Fruit fly (Drosophila melanogaster): Measurements from ENCODE around the gene htt.

Gene htt

dm6 chr3R:28695993-28696392 lies at the start of gene htt:
htt (plus strand) TSS chr3R:28696242.
- TF ChIP-seq CG9948 (tag; optimal IDR thresholded peaks at IDR 0.05) = no peak
- no peak for TF ChIP-seq CG12605 (GFP tag; IDR thresholded peaks at IDR 0.05)
- no peak for TF ChIP-seq CG17806 (tag; optimal IDR thresholded peaks at IDR 0.05)
- no peak for TF ChIP-seq CG8301 (tag; optimal IDR thresholded peaks at IDR 0.05)
- TF ChIP-seq gl (tag; optimal IDR thresholded peaks at IDR 0.05) = no peak
- TF ChIP-seq CG32121 (GFP tag; IDR thresholded peaks at IDR 0.05) = no peak
- no peak for TF ChIP-seq fd96Ca (GFP tag; IDR thresholded peaks at IDR 0.05)
- no peak for TF ChIP-seq Pif1A (GFP tag; optimal IDR thresholded peaks at IDR 0.05)
- TF ChIP-seq CG34367 (tag; optimal IDR thresholded peaks at IDR 0.05) = no peak
- TF ChIP-seq CG13204 (GFP tag; optimal IDR thresholded peaks at IDR 0.05) = no peak
- TF ChIP-seq D1 (tag; optimal IDR thresholded peaks at IDR 0.05) = no peak
- no peak for TF ChIP-seq EcR (GFP tag; optimal IDR thresholded peaks at IDR 0.05)
- no peak for TF ChIP-seq Ets98B (GFP tag; IDR thresholded peaks at IDR 0.05)
- no peak for TF ChIP-seq rn (GFP tag; IDR thresholded peaks at IDR 0.05)
- TF ChIP-seq CG8159 (tag; optimal IDR thresholded peaks at IDR 0.05) = no peak

- no peak for TF ChIP-seq CG15710 (tag; optimal IDR thresholded peaks at IDR 0.05)
- TF ChIP-seq CG32121 (GFP tag; IDR thresholded peaks at IDR 0.05) = no peak
- no peak for TF ChIP-seq CG12605 (GFP tag; IDR thresholded peaks at IDR 0.05)
- no peak for TF ChIP-seq Pif1B (GFP tag; optimal IDR thresholded peaks at IDR 0.05)
- no peak for TF ChIP-seq Snoo (tag; optimal IDR thresholded peaks at IDR 0.05)
- TF ChIP-seq CG34367 (tag; optimal IDR thresholded peaks at IDR 0.05) = no peak
- TF ChIP-seq CG13204 (GFP tag; optimal IDR thresholded peaks at IDR 0.05) = no peak
- TF ChIP-seq CG17806 (tag; optimal IDR thresholded peaks at IDR 0.05) = no peak
- TF ChIP-seq CG14655 (GFP tag; optimal IDR thresholded peaks at IDR 0.05) = no peak
- TF ChIP-seq CG8159 (tag; optimal IDR thresholded peaks at IDR 0.05) = no peak
- TF ChIP-seq gl (tag; optimal IDR thresholded peaks at IDR 0.05) = no peak
- TF ChIP-seq Ets98B (GFP tag; IDR thresholded peaks at IDR 0.05) = no peak
- no peak for TF ChIP-seq rn (GFP tag; IDR thresholded peaks at IDR 0.05)
- TF ChIP-seq D1 (tag; optimal IDR thresholded peaks at IDR 0.05) = no peak
- TF ChIP-seq EcR (GFP tag; optimal IDR thresholded peaks at IDR 0.05) = no peak
- no peak for TF ChIP-seq fd96Ca (GFP tag; IDR thresholded peaks at IDR 0.05)
- no peak for TF ChIP-seq CG4496 (GFP tag; IDR thresholded peaks at IDR 0.05)
- TF ChIP-seq CG9948 (tag; optimal IDR thresholded peaks at IDR 0.05) = no peak
- no peak for TF ChIP-seq Pif1A (GFP tag; optimal IDR thresholded peaks at IDR 0.05)
These were observed 45.7 kb upstream of the htt start, which contains the start of gene CG31050 for dm6 chr3R:28650380-28650779. CG31050 (minus strand) TSS chr3R:28650480.

- TF ChIP-seq CG4496 (GFP tag; IDR thresholded peaks at IDR 0.05) (no peak), CG12605 (GFP tag; IDR thresholded peaks at IDR 0.05) (no peak), CG17806 (tag; optimal IDR thresholded peaks at IDR 0.05) (no peak), CG8159 (tag; optimal IDR thresholded peaks at IDR 0.05) (no peak), CG14655 (GFP tag; optimal IDR thresholded peaks at IDR 0.05) (no peak), CG9948 (tag; optimal IDR thresholded peaks at IDR 0.05) (no peak), CG34367 (tag; optimal IDR thresholded peaks at IDR 0.05) (no peak), Ets98B (GFP tag; IDR thresholded peaks at IDR 0.05) (no peak), CG32121 (GFP tag; IDR thresholded peaks at IDR 0.05) (no peak), EcR (GFP tag; optimal IDR thresholded peaks at IDR 0.05) (no peak), Pif1A (GFP tag; optimal IDR thresholded peaks at IDR 0.05) (no peak), CG10348 (GFP tag; IDR thresholded peaks at IDR 0.05) (no peak), rn (GFP tag; IDR thresholded peaks at IDR 0.05) (no peak)
These were observed 41.4 kb upstream of the htt start for dm6 chr3R:28654596-28654995.

- TF ChIP-seq fd96Ca (GFP tag; IDR thresholded peaks at IDR 0.05) = no peak
These were observed 39.8 kb upstream of the htt start for dm6 chr3R:28656127-28656715.

- TF ChIP-seq Ets98B (GFP tag; IDR thresholded peaks at IDR 0.05) = no peak
- TF ChIP-seq CG13204 (GFP tag; optimal IDR thresholded peaks at IDR 0.05) = no peak
- TF ChIP-seq CG14655 (GFP tag; optimal IDR thresholded peaks at IDR 0.05) = no peak
- TF ChIP-seq CG32121 (GFP tag; IDR thresholded peaks at IDR 0.05) = no peak
- TF ChIP-seq CG4496 (GFP tag; IDR thresholded peaks at IDR 0.05) = no peak
- TF ChIP-seq fd96Ca (GFP tag; IDR thresholded peaks at IDR 0.05) = no peak
- no peak for TF ChIP-seq CG10348 (GFP tag; IDR thresholded peaks at IDR 0.05)
- no peak for TF ChIP-seq Snoo (tag; optimal IDR thresholded peaks at IDR 0.05)
These were observed 33.1 kb upstream of the htt start for dm6 chr3R:28662956-28663355.

- TF ChIP-seq EcR (GFP tag; optimal IDR thresholded peaks at IDR 0.05) (peak; percentile 76), Pif1B (GFP tag; optimal IDR thresholded peaks at IDR 0.05) (no peak)
These were observed 27.2 kb upstream of the htt start, which contains the start of gene CG33346 for dm6 chr3R:28668854-28669253. CG33346 (plus strand) TSS chr3R:28669233.

- TF ChIP-seq EcR (GFP tag; optimal IDR thresholded peaks at IDR 0.05) = peak; percentile 1
- TF ChIP-seq CG34367 (tag; optimal IDR thresholded peaks at IDR 0.05) = no peak
These were observed 25.6 kb upstream of the htt start, which contains the start of gene Sid for dm6 chr3R:28670404-28670803. Sid (plus strand) TSS chr3R:28670704.

Data from whole organism, pupa.